Worm (Caenorhabditis elegans) whole organism, L4/young adult: ENCODE measurements around the gene C08B6.5.

ENCODE experiments used
- W03F9.2 ChIP-seq: fragments of 150-350 bp; optimal IDR thresholded peaks from 2 replicates; lab custom pipeline; 2014; ENCODE audit warnings: missing biosample characterization, missing genetic modification characterization
- dao-5 ChIP-seq: sonication (generic microtip); optimal IDR thresholded peaks from 2 replicates; lab custom pipeline; 2016; ENCODE audit warnings: missing genotype, missing genetic modification characterization, moderate library complexity, missing compliant biosample characterization

- TF ChIP-seq W03F9.2 (tag; lab: Kevin White, UChicago): no peak
- TF ChIP-seq dao-5 (tag; lab: Kevin White, UChicago): no peak
Measured at ce11 chrV:10166368-10166767, 48.8 kb downstream of the C08B6.5 start, which contains the start of gene C51E3.6.
